Worm (Caenorhabditis elegans): Measurements from ENCODE around the gene EEED8.15.

EEED8.15 gene

DNA sequence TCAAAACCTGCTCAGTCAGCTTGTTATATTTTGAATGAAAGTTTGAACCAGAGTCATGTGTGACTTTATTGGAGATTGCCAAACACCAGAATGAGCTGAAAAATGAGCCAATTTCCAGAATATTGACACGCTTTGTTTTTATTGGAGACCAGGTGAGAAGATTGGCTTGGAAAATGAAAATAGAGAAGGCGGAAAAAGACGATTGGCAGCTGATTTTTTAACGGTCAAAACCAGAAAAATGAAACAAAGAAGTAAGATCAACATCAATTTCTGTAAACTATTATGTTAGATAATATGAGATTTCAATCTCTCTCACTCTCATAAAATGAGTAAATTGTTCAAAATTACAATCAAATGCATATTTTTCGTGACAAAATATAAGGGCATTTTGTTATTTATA lies 14.0 kb downstream of the EEED8.15 start, which contains the start of gene srx-114:
Gene srx-114, minus strand, starts transcription at position 101 of the 400 bp plus-strand sequence.
- no peak for TF ChIP-seq sea-1 (GFP tag; conservative IDR thresholded peaks at IDR 0.05)
- no peak for TF ChIP-seq aly-1 (tag; optimal IDR thresholded peaks at IDR 0.05)
- TF ChIP-seq F13C5.2 (tag; optimal IDR thresholded peaks at IDR 0.05): no peak
- no peak for TF ChIP-seq B0310.2 (tag; optimal IDR thresholded peaks at IDR 0.05)
- TF ChIP-seq tbx-11 (GFP tag; IDR thresholded peaks at IDR 0.05): no peak
- no peak for TF ChIP-seq ama-1 (optimal IDR thresholded peaks at IDR 0.05)
- no peak for TF ChIP-seq tra-4 (tag; optimal IDR thresholded peaks at IDR 0.05)
- no peak for TF ChIP-seq flt-1 (GFP tag; IDR thresholded peaks at IDR 0.05)
- no peak for TF ChIP-seq hmg-4 (GFP tag; optimal IDR thresholded peaks at IDR 0.05)
- no peak for TF ChIP-seq pes-1 (GFP tag; IDR thresholded peaks at IDR 0.05)
- TF ChIP-seq ceh-36 (tag; optimal IDR thresholded peaks at IDR 0.05): no peak
- no peak for TF ChIP-seq tbx-37 (GFP tag; conservative IDR thresholded peaks at IDR 0.05)
- no peak for TF ChIP-seq scrt-1 (GFP tag; IDR thresholded peaks at IDR 0.05)
- TF ChIP-seq ets-7 (tag; optimal IDR thresholded peaks at IDR 0.05): no peak
- no peak for TF ChIP-seq hnd-1 (tag; optimal IDR thresholded peaks at IDR 0.05)
- TF ChIP-seq ceh-13 (GFP tag; optimal IDR thresholded peaks at IDR 0.05): no peak
- no peak for TF ChIP-seq hmbx-1 (tag; optimal IDR thresholded peaks at IDR 0.05)

DNA sequence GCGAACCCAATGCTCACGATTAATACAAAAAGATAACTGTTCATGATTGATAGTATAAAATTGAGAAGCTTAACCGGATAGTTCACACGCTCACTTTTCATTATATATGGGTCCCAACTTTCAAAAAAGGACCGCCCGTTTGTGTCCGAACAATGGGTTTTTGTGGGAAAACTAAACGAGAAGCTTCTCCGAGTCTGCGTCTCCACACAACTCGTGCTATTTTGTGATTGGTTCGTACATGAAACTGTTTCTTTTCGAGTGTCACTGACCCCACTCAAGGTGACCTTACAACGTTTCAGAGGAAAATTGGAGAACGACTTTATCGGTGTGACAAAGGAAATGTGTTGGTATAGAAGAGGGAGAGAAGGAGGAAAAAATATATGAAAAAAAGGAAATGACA lies 17.8 kb downstream of the EEED8.15 start, which contains the start of gene dct-5:
Gene dct-5, minus strand, starts transcription at position 101 of the 400 bp plus-strand sequence.
- no peak for TF ChIP-seq hnd-1 (tag; optimal IDR thresholded peaks at IDR 0.05)
- TF ChIP-seq ceh-13 (GFP tag; optimal IDR thresholded peaks at IDR 0.05): no peak
- TF ChIP-seq ceh-36 (tag; optimal IDR thresholded peaks at IDR 0.05): no peak
- TF ChIP-seq ets-7 (tag; optimal IDR thresholded peaks at IDR 0.05): no peak
- no peak for TF ChIP-seq tbx-37 (GFP tag; conservative IDR thresholded peaks at IDR 0.05)
- TF ChIP-seq F13C5.2 (tag; optimal IDR thresholded peaks at IDR 0.05): no peak
- no peak for TF ChIP-seq pes-1 (GFP tag; IDR thresholded peaks at IDR 0.05)
- TF ChIP-seq tra-4 (tag; optimal IDR thresholded peaks at IDR 0.05): no peak
- no peak for TF ChIP-seq hmg-4 (GFP tag; optimal IDR thresholded peaks at IDR 0.05)
- TF ChIP-seq sea-1 (GFP tag; conservative IDR thresholded peaks at IDR 0.05): no peak
- no peak for TF ChIP-seq tbx-11 (GFP tag; IDR thresholded peaks at IDR 0.05)
- TF ChIP-seq aly-1 (tag; optimal IDR thresholded peaks at IDR 0.05): no peak
- no peak for TF ChIP-seq flt-1 (GFP tag; IDR thresholded peaks at IDR 0.05)
- no peak for TF ChIP-seq B0310.2 (tag; optimal IDR thresholded peaks at IDR 0.05)
- no peak for TF ChIP-seq ama-1 (optimal IDR thresholded peaks at IDR 0.05)
- no peak for TF ChIP-seq hmbx-1 (tag; optimal IDR thresholded peaks at IDR 0.05)
- TF ChIP-seq scrt-1 (GFP tag; IDR thresholded peaks at IDR 0.05): no peak

ce11 chrII:5437586-5437985 lies 18.6 kb downstream of the EEED8.15 start, which contains the start of gene F07F6.1:
Gene F07F6.1, plus strand, starts transcription at chrII:5437886.
- TF ChIP-seq scrt-1 (GFP tag; IDR thresholded peaks at IDR 0.05): no peak
- TF ChIP-seq hmg-4 (GFP tag; optimal IDR thresholded peaks at IDR 0.05): no peak
- no peak for TF ChIP-seq ceh-13 (GFP tag; optimal IDR thresholded peaks at IDR 0.05)
- TF ChIP-seq ets-7 (tag; optimal IDR thresholded peaks at IDR 0.05): no peak
- TF ChIP-seq hnd-1 (tag; optimal IDR thresholded peaks at IDR 0.05): no peak
- no peak for TF ChIP-seq pes-1 (GFP tag; IDR thresholded peaks at IDR 0.05)
- no peak for TF ChIP-seq F13C5.2 (tag; optimal IDR thresholded peaks at IDR 0.05)
- no peak for TF ChIP-seq tbx-37 (GFP tag; conservative IDR thresholded peaks at IDR 0.05)
- no peak for TF ChIP-seq sea-1 (GFP tag; conservative IDR thresholded peaks at IDR 0.05)
- no peak for TF ChIP-seq B0310.2 (tag; optimal IDR thresholded peaks at IDR 0.05)
- no peak for TF ChIP-seq flt-1 (GFP tag; IDR thresholded peaks at IDR 0.05)
- TF ChIP-seq hmbx-1 (tag; optimal IDR thresholded peaks at IDR 0.05): no peak
- no peak for TF ChIP-seq ama-1 (optimal IDR thresholded peaks at IDR 0.05)
- no peak for TF ChIP-seq tbx-11 (GFP tag; IDR thresholded peaks at IDR 0.05)
- no peak for TF ChIP-seq ceh-36 (tag; optimal IDR thresholded peaks at IDR 0.05)
- TF ChIP-seq tra-4 (tag; optimal IDR thresholded peaks at IDR 0.05): no peak
- TF ChIP-seq aly-1 (tag; optimal IDR thresholded peaks at IDR 0.05): no peak

- no peak for TF ChIP-seq ets-7 (tag; optimal IDR thresholded peaks at IDR 0.05)
- no peak for TF ChIP-seq ceh-36 (tag; optimal IDR thresholded peaks at IDR 0.05)
- no peak for TF ChIP-seq F13C5.2 (tag; optimal IDR thresholded peaks at IDR 0.05)
- TF ChIP-seq tbx-11 (GFP tag; IDR thresholded peaks at IDR 0.05): no peak
- no peak for TF ChIP-seq sea-1 (GFP tag; conservative IDR thresholded peaks at IDR 0.05)
- TF ChIP-seq hmg-4 (GFP tag; optimal IDR thresholded peaks at IDR 0.05): no peak
- TF ChIP-seq B0310.2 (tag; optimal IDR thresholded peaks at IDR 0.05): no peak
- no peak for TF ChIP-seq tra-4 (tag; optimal IDR thresholded peaks at IDR 0.05)
- no peak for TF ChIP-seq aly-1 (tag; optimal IDR thresholded peaks at IDR 0.05)
- no peak for TF ChIP-seq ama-1 (optimal IDR thresholded peaks at IDR 0.05)
- no peak for TF ChIP-seq tbx-37 (GFP tag; conservative IDR thresholded peaks at IDR 0.05)
- TF ChIP-seq flt-1 (GFP tag; IDR thresholded peaks at IDR 0.05): no peak
Observed at ce11 chrII:5446506-5446905, 27.5 kb downstream of the EEED8.15 start, which contains the start of gene nmr-1. Gene nmr-1, minus strand, starts transcription at chrII:5446606.

DNA sequence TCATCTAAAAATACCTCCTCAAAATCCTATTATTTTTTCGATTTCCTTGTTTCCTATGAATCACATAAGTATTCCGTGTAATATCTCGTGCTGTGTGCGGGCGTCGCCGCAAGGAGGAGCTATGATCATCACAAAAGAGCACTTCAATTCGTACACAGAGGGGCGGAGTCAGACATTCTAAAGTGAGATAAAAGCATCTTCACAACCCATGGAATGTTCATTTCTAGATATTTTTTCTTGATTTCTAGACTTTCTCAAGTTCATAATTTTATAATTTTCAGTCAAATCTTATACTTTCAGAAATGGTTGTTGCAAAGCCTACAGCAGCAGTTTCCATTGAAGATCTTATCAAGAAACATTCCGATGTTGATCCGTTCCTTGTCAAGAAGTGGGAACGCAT lies 28.4 kb downstream of the EEED8.15 start, which contains the start of gene cex-1:
Gene cex-1, plus strand, starts transcription at position 301 of the 400 bp plus-strand sequence.
- TF ChIP-seq pes-1 (GFP tag; IDR thresholded peaks at IDR 0.05): no peak

DNA sequence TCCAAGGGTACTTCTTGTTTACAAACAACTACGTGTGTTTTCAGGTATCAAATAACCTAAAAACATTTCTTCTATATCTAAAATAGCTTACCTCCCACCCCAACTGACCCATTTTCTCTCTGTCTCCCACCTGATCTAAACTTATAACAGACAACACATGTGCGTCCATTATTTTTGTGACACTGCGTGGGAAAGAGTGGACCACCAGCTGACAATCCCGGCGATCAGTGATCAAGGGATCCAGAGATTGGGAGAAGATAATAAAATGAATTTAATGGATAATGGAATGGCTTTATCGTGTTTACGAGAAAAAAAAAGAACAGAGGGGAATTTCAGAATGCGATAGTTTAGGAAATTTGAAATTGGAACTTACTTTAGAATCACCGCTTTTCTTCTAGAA lies 30.2 kb downstream of the EEED8.15 start:
- TF ChIP-seq hnd-1 (tag; optimal IDR thresholded peaks at IDR 0.05) (no peak), B0310.2 (tag; optimal IDR thresholded peaks at IDR 0.05) (no peak), ets-7 (tag; optimal IDR thresholded peaks at IDR 0.05) (no peak), scrt-1 (GFP tag; IDR thresholded peaks at IDR 0.05) (no peak), sea-1 (GFP tag; conservative IDR thresholded peaks at IDR 0.05) (no peak), aly-1 (tag; optimal IDR thresholded peaks at IDR 0.05) (no peak), flt-1 (GFP tag; IDR thresholded peaks at IDR 0.05) (no peak), tbx-11 (GFP tag; IDR thresholded peaks at IDR 0.05) (no peak), F13C5.2 (tag; optimal IDR thresholded peaks at IDR 0.05) (no peak), ama-1 (optimal IDR thresholded peaks at IDR 0.05) (no peak), tbx-37 (GFP tag; conservative IDR thresholded peaks at IDR 0.05) (no peak), hmg-4 (GFP tag; optimal IDR thresholded peaks at IDR 0.05) (no peak), ceh-13 (GFP tag; optimal IDR thresholded peaks at IDR 0.05) (no peak), tra-4 (tag; optimal IDR thresholded peaks at IDR 0.05) (no peak), ceh-36 (tag; optimal IDR thresholded peaks at IDR 0.05) (no peak), hmbx-1 (tag; optimal IDR thresholded peaks at IDR 0.05) (no peak), pes-1 (GFP tag; IDR thresholded peaks at IDR 0.05) (no peak)

ce11 chrII:5449620-5450019 lies 30.6 kb downstream of the EEED8.15 start:
- TF ChIP-seq ceh-36 (tag; optimal IDR thresholded peaks at IDR 0.05) (no peak), B0310.2 (tag; optimal IDR thresholded peaks at IDR 0.05) (no peak), tbx-37 (GFP tag; conservative IDR thresholded peaks at IDR 0.05) (no peak), ets-7 (tag; optimal IDR thresholded peaks at IDR 0.05) (no peak), scrt-1 (GFP tag; IDR thresholded peaks at IDR 0.05) (no peak)
